Fruit fly (Drosophila melanogaster) whole organism, embryonic: ENCODE results near the gene CG42404.

Experiments
- B-H2 ChIP-seq: fragments of 200-800 bp; sonication (Bioruptor generic); optimal IDR thresholded peaks from 2 replicates; lab custom pipeline; 2018; ENCODE audit warnings: missing biosample characterization, mild to moderate bottlenecking, missing genetic modification characterization
- Bteb2 ChIP-seq: fragments of 200-800 bp; sonication (Bioruptor generic); optimal IDR thresholded peaks from 2 replicates; lab custom pipeline; 2016; ENCODE audit warnings: missing biosample characterization, missing genetic modification characterization
- CG10366 ChIP-seq: fragments of 200-800 bp; sonication (Bioruptor generic); IDR thresholded peaks from 2 replicates; pipeline ENCODE4 v1.3.6; 2022; ENCODE audit warnings: missing biosample characterization, missing genetic modification characterization
- CG12155 ChIP-seq: fragments of 200-800 bp; sonication (Bioruptor generic); optimal IDR thresholded peaks from 3 replicates; lab custom pipeline; 2016; ENCODE audit warnings: missing biosample characterization, missing genetic modification characterization
- CG13296 ChIP-seq: fragments of 200-800 bp; sonication (Bioruptor generic); optimal IDR thresholded peaks from 3 replicates; lab custom pipeline; 2018; ENCODE audit warnings: missing biosample characterization, mild to moderate bottlenecking, missing genetic modification characterization
- CG15601 ChIP-seq: fragments of 200-800 bp; sonication (Bioruptor generic); optimal IDR thresholded peaks from 3 replicates; lab custom pipeline; 2019; ENCODE audit warnings: missing biosample characterization, mild to moderate bottlenecking, missing genetic modification characterization, moderate library complexity
- CG1647 ChIP-seq: fragments of 200-800 bp; sonication (Bioruptor generic); optimal IDR thresholded peaks from 3 replicates; lab custom pipeline; 2016; ENCODE audit warnings: missing biosample characterization, missing genetic modification characterization
- CG16863 ChIP-seq: fragments of 200-800 bp; sonication (Bioruptor generic); optimal IDR thresholded peaks from 3 replicates; lab custom pipeline; 2016; ENCODE audit warnings: missing biosample characterization, missing genetic modification characterization
- CG2678 ChIP-seq: fragments of 200-800 bp; sonication (Bioruptor generic); optimal IDR thresholded peaks from 3 replicates; lab custom pipeline; 2019; ENCODE audit warnings: missing biosample characterization, mild to moderate bottlenecking, missing genetic modification characterization, moderate library complexity
- CG3065 ChIP-seq: fragments of 200-800 bp; sonication (Bioruptor generic); optimal IDR thresholded peaks from 2 replicates; lab custom pipeline; 2016; ENCODE audit warnings: missing biosample characterization, missing genetic modification characterization
- CG33557 ChIP-seq: fragments of 200-800 bp; sonication (Bioruptor generic); optimal IDR thresholded peaks from 2 replicates; lab custom pipeline; 2019; ENCODE audit warnings: missing biosample characterization, mild to moderate bottlenecking, missing genetic modification characterization, moderate library complexity
- CG4404 ChIP-seq: fragments of 200-800 bp; sonication (Bioruptor generic); IDR thresholded peaks from 2 replicates; pipeline ENCODE4 v1.3.6; 2022; ENCODE audit warnings: missing biosample characterization, missing genetic modification characterization
- CG4617 ChIP-seq: fragments of 200-800 bp; sonication (Bioruptor generic); optimal IDR thresholded peaks from 3 replicates; lab custom pipeline; 2016; ENCODE audit warnings: missing biosample characterization, missing genetic modification characterization, borderline replicate concordance
- CG8281 ChIP-seq: fragments of 200-800 bp; sonication (Bioruptor generic); optimal IDR thresholded peaks from 2 replicates; lab custom pipeline; 2018; ENCODE audit warnings: missing biosample characterization, mild to moderate bottlenecking, missing genetic modification characterization, moderate library complexity
- CG9932 ChIP-seq: fragments of 200-800 bp; sonication (Bioruptor generic); IDR thresholded peaks from 2 replicates; pipeline ENCODE4 v1.3.6; 2022; ENCODE audit warnings: missing biosample characterization, missing genetic modification characterization
- CTCF ChIP-seq: fragments of 200-800 bp; sonication (Bioruptor generic); optimal IDR thresholded peaks from 2 replicates; lab custom pipeline; 2017; ENCODE audit warnings: missing biosample characterization, mild to moderate bottlenecking, missing genetic modification characterization, moderate library complexity
- Dfd ChIP-seq, 2 experiments: fragments of >200 bp; optimal IDR thresholded peaks; 2 replicates each; lab custom pipeline; 2017; ENCODE audit warnings: missing biosample characterization in 2 of 2, missing genetic modification characterization in 2 of 2
- Dp ChIP-seq: fragments of 200-800 bp; sonication (Bioruptor generic); optimal IDR thresholded peaks from 2 replicates; lab custom pipeline; 2018; ENCODE audit warnings: missing biosample characterization, mild to moderate bottlenecking, missing genetic modification characterization, moderate library complexity
- Dref ChIP-seq: fragments of 200-800 bp; sonication (Bioruptor generic); IDR thresholded peaks from 2 replicates; pipeline ENCODE4 v1.3.6; 2022; ENCODE audit warnings: missing biosample characterization, missing genetic modification characterization
- Ets65A ChIP-seq: fragments of 200-800 bp; sonication (Bioruptor generic); peaks from one replicate; lab custom pipeline; 2016; ENCODE audit warnings: missing biosample characterization, missing genetic modification characterization
- H2.0 ChIP-seq: fragments of 200-800 bp; sonication (Bioruptor generic); IDR thresholded peaks from 2 replicates; pipeline ENCODE4 v1.3.6; 2022; ENCODE audit warnings: missing biosample characterization, missing genetic modification characterization
- HmgZ ChIP-seq: fragments of 200-800 bp; sonication (Bioruptor generic); optimal IDR thresholded peaks from 2 replicates; lab custom pipeline; 2018; ENCODE audit warnings: missing biosample characterization, mild to moderate bottlenecking, missing genetic modification characterization
- Lpt ChIP-seq: fragments of >200 bp; optimal IDR thresholded peaks from 2 replicates; lab custom pipeline; 2018; ENCODE audit warnings: missing biosample characterization, missing genetic modification characterization
- NfI ChIP-seq: fragments of 200-800 bp; sonication (Bioruptor generic); optimal IDR thresholded peaks from 3 replicates; lab custom pipeline; 2018; ENCODE audit warnings: missing biosample characterization, mild to moderate bottlenecking, missing genetic modification characterization, moderate library complexity
- PHDP ChIP-seq: fragments of 200-800 bp; sonication (Bioruptor generic); optimal IDR thresholded peaks from 3 replicates; lab custom pipeline; 2018; ENCODE audit warnings: missing biosample characterization, mild to moderate bottlenecking, missing genetic modification characterization, moderate library complexity
- Ravus ChIP-seq: fragments of 200-800 bp; sonication (Bioruptor generic); IDR thresholded peaks from 2 replicates; pipeline ENCODE4 v1.3.6; 2022; ENCODE audit warnings: missing biosample characterization, missing genetic modification characterization
- Rx ChIP-seq: fragments of 200-800 bp; sonication (Bioruptor generic); IDR thresholded peaks from 2 replicates; pipeline ENCODE4 v1.3.6; 2022; ENCODE audit warnings: missing biosample characterization, missing genetic modification characterization
- Xbp1 ChIP-seq: fragments of 200-800 bp; sonication (Bioruptor generic); optimal IDR thresholded peaks from 3 replicates; lab custom pipeline; 2016; ENCODE audit warnings: missing biosample characterization, mild to moderate bottlenecking, missing genetic modification characterization
- abd-A ChIP-seq: fragments of 200-800 bp; sonication (Bioruptor generic); optimal IDR thresholded peaks from 3 replicates; lab custom pipeline; 2019; ENCODE audit warnings: missing biosample characterization, mild to moderate bottlenecking, missing genetic modification characterization, moderate library complexity
- bbx ChIP-seq: fragments of 200-800 bp; sonication (Bioruptor generic); IDR thresholded peaks from 2 replicates; pipeline ENCODE4 v1.3.6; 2022; ENCODE audit warnings: missing biosample characterization, missing genetic modification characterization; ENCODE audit not compliant: partially characterized antibody
- bigmax ChIP-seq: fragments of 200-800 bp; sonication (Bioruptor generic); optimal IDR thresholded peaks from 2 replicates; lab custom pipeline; 2018; ENCODE audit warnings: missing biosample characterization, mild to moderate bottlenecking, missing genetic modification characterization
- chif ChIP-seq, 2 experiments: fragments of 200-800 bp; sonication (Bioruptor generic); optimal IDR thresholded peaks; 3 replicates each; lab custom pipeline; 2016; ENCODE audit warnings: missing biosample characterization in 2 of 2, missing genetic modification characterization in 2 of 2
- corto ChIP-seq: fragments of 200-800 bp; sonication (Bioruptor generic); optimal IDR thresholded peaks from 2 replicates; lab custom pipeline; 2016; ENCODE audit warnings: missing biosample characterization, mild to moderate bottlenecking, missing genetic modification characterization, moderate library complexity
- crp ChIP-seq, 2 experiments: fragments of 200-800 bp; sonication (Bioruptor generic); optimal IDR thresholded peaks; 2 replicates in 1 of 2; 3 replicates in 1 of 2; lab custom pipeline; 2017; ENCODE audit warnings: missing biosample characterization in 2 of 2, missing genetic modification characterization in 2 of 2, mild to moderate bottlenecking in 1 of 2, moderate library complexity in 1 of 2
- dm ChIP-seq: fragments of 200-800 bp; sonication (Bioruptor generic); optimal IDR thresholded peaks from 3 replicates; lab custom pipeline; 2016; ENCODE audit warnings: missing biosample characterization, missing genetic modification characterization
- eyg ChIP-seq: fragments of 200-800 bp; sonication (Bioruptor generic); optimal IDR thresholded peaks from 3 replicates; lab custom pipeline; 2016; ENCODE audit warnings: missing biosample characterization, missing genetic modification characterization
- gro ChIP-seq: fragments of 200-800 bp; sonication (Bioruptor generic); optimal IDR thresholded peaks from 2 replicates; lab custom pipeline; 2016; ENCODE audit warnings: missing biosample characterization, missing genetic modification characterization
- her ChIP-seq: fragments of 200-800 bp; sonication (Bioruptor generic); optimal IDR thresholded peaks from 2 replicates; lab custom pipeline; 2016; ENCODE audit warnings: missing biosample characterization, missing genetic modification characterization
- lbe ChIP-seq: fragments of 200-800 bp; sonication (Bioruptor generic); optimal IDR thresholded peaks from 2 replicates; lab custom pipeline; 2016; ENCODE audit warnings: missing biosample characterization, mild to moderate bottlenecking, missing genetic modification characterization
- lilli ChIP-seq: fragments of 200-800 bp; sonication (Bioruptor generic); optimal IDR thresholded peaks from 3 replicates; lab custom pipeline; 2016; ENCODE audit warnings: missing biosample characterization, missing genetic modification characterization
- mam ChIP-seq: fragments of 200-800 bp; sonication (Bioruptor generic); optimal IDR thresholded peaks from 3 replicates; lab custom pipeline; 2016; ENCODE audit warnings: missing biosample characterization, missing genetic modification characterization
- sna ChIP-seq: fragments of 200-800 bp; sonication (Bioruptor generic); IDR thresholded peaks from 2 replicates; pipeline ENCODE4 v1.3.6; 2022; ENCODE audit warnings: missing biosample characterization, missing genetic modification characterization; ENCODE audit not compliant: partially characterized antibody
- so ChIP-seq: fragments of 200-800 bp; sonication (Bioruptor generic); IDR thresholded peaks from 3 replicates; pipeline ENCODE4 v1.3.6; 2022; ENCODE audit warnings: missing biosample characterization, missing genetic modification characterization
- sug ChIP-seq: fragments of 200-800 bp; optimal IDR thresholded peaks from 2 replicates; lab custom pipeline; 2019; ENCODE audit warnings: missing biosample characterization, mild to moderate bottlenecking, missing genetic modification characterization, moderate library complexity
- tin ChIP-seq: fragments of 200-800 bp; sonication (Bioruptor generic); optimal IDR thresholded peaks from 3 replicates; lab custom pipeline; 2016; ENCODE audit warnings: missing biosample characterization, missing genetic modification characterization
- tll ChIP-seq, 2 experiments: fragments of 200-800 bp in 1 of 2; fragments of >200 bp in 1 of 2; sonication (Bioruptor generic) in 1 of 2; optimal IDR thresholded peaks; 2 replicates each; lab custom pipeline; 2017 to 2019; ENCODE audit warnings: missing biosample characterization in 2 of 2, missing genetic modification characterization in 2 of 2, mild to moderate bottlenecking in 1 of 2, moderate library complexity in 1 of 2
- vnd ChIP-seq: fragments of 200-800 bp; sonication (Bioruptor generic); IDR thresholded peaks from 3 replicates; pipeline ENCODE4 v1.3.6; 2022; ENCODE audit warnings: missing biosample characterization, missing genetic modification characterization; ENCODE audit not compliant: partially characterized antibody
- wek ChIP-seq: fragments of 200-800 bp; sonication (Bioruptor generic); optimal IDR thresholded peaks from 3 replicates; lab custom pipeline; 2018; ENCODE audit warnings: missing biosample characterization, mild to moderate bottlenecking, missing genetic modification characterization, moderate library complexity
- zfh1 ChIP-seq: fragments of 200-800 bp; sonication (Bioruptor generic); IDR thresholded peaks from 3 replicates; pipeline ENCODE4 v1.3.6; 2022; ENCODE audit warnings: missing biosample characterization, missing genetic modification characterization

Gene CG42404

dm6 chr3R:15263946-15264345, 14.1 kb downstream of the CG42404 start (continued):
- TF ChIP-seq CG13296 (GFP tag; lab: Kevin White, UChicago) (no peak), sna (GFP tag; lab: Robert Waterston, UW) (no peak), sug (tag; lab: Kevin White, UChicago) (no peak), CTCF (GFP tag; lab: Kevin White, UChicago) (no peak)

dm6 chr3R:15265406-15266040, 15.6 kb downstream of the CG42404 start, which contains the start of gene ATPsynO:
TSS of gene ATPsynO (plus strand) at chr3R:15265591.
- TF ChIP-seq CG8281 (tag; lab: Kevin White, UChicago) (no peak), Xbp1 (GFP tag; lab: Kevin White, UChicago) (peak; percentile 35), CG15601 (tag; lab: Kevin White, UChicago) (peak; percentile 28), CG1647 (GFP tag; lab: Kevin White, UChicago) (no peak), dm (GFP tag; lab: Kevin White, UChicago) (peak; percentile 57), NfI (GFP tag; lab: Kevin White, UChicago) (peak; percentile 29), vnd (GFP tag; lab: Robert Waterston, UW) (0 out of 3 replicates have a peak, but pooled peaks have one; percentile 32), CG4404 (GFP tag; lab: Robert Waterston, UW) (no peak), Rx (no peak), corto (no peak), PHDP (tag; lab: Kevin White, UChicago) (peak; percentile 14), lilli (GFP tag; lab: Kevin White, UChicago) (peak; percentile 48), CG9932 (GFP tag; lab: Robert Waterston, UW) (peak; percentile 22; the same call in 1 of the 2 replicates), zfh1 (GFP tag; lab: Robert Waterston, UW) (no peak), crp (GFP tag; optimal IDR thresholded peaks at IDR 0.05; lab: Kevin White, UChicago) (peak; percentile 8 to 86), Ravus (GFP tag; lab: Robert Waterston, UW) (no peak), CG2678 (tag; lab: Kevin White, UChicago) (no peak), CG33557 (GFP tag; lab: Kevin White, UChicago) (peak; percentile 25), wek (GFP tag; lab: Kevin White, UChicago) (no peak), chif (GFP tag; optimal IDR thresholded peaks at IDR 0.05; lab: Kevin White, UChicago) (no peak), tin (GFP tag; lab: Kevin White, UChicago) (peak; percentile 11), Ets65A (GFP tag; lab: Kevin White, UChicago) (peak; percentile 60), bigmax (GFP tag; lab: Kevin White, UChicago) (peak; percentile 86), CG10366 (GFP tag; lab: Robert Waterston, UW) (no peak), CG3065 (GFP tag; lab: Kevin White, UChicago) (no peak), Dfd (GFP tag; optimal IDR thresholded peaks at IDR 0.05; lab: Kevin White, UChicago) (no peak), B-H2 (GFP tag; lab: Kevin White, UChicago) (peak; percentile 57), HmgZ (tag; lab: Kevin White, UChicago) (peak; percentile 76), so (GFP tag; lab: Robert Waterston, UW) (no peak), Lpt (GFP tag; lab: Kevin White, UChicago) (no peak), H2.0 (GFP tag; lab: Robert Waterston, UW) (no peak), CG4617 (GFP tag; lab: Kevin White, UChicago) (peak; percentile 69), abd-A (tag; lab: Kevin White, UChicago) (no peak), Bteb2 (GFP tag; lab: Kevin White, UChicago) (no peak), gro (GFP tag; lab: Kevin White, UChicago) (peak; percentile 51), lbe (GFP tag; lab: Kevin White, UChicago) (peak; percentile 0), CG12155 (GFP tag; lab: Kevin White, UChicago) (peak; percentile 43), eyg (GFP tag; lab: Kevin White, UChicago) (peak; percentile 11), Dref (peak; percentile 85), mam (peak; percentile 37), Dp (GFP tag; lab: Kevin White, UChicago) (peak; percentile 52), her (no peak), tll (GFP tag; optimal IDR thresholded peaks at IDR 0.05; lab: Kevin White, UChicago) (peak in 1 of 2 experiments; percentile 13), CG16863 (GFP tag; lab: Kevin White, UChicago) (no peak), bbx (GFP tag; lab: Robert Waterston, UW) (0 out of 2 replicates have a peak, but pooled peaks have one; percentile 41)
